Fruit fly (Drosophila melanogaster): ENCODE data around the gene CG7202.
A peak's percentile ranks its signal among the peaks of the same experiment; 100 is the strongest.

CG7202 gene

DNA sequence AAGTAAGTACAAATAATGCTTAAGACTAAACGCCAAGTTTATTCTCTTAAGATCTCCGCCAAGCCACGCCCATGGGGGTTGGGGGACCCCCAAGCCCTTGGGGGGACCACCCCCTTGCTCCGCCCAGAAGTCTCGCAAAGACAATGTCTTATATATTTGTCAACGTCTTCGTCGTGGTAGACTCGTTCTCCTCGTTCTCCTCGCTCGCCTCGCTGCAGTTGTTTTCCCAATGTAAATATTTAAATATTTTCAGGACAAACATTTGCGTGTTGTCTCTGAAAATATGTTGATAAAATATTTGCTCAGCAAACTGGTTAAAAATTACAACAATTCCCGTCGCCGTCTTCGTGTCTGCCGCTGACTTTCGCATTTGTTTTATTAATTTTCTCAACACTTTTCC lies 28.3 kb downstream of the CG7202 start (continued):
- peak; percentile 30 for TF ChIP-seq CG10462 (GFP tag; optimal IDR thresholded peaks at IDR 0.05)
- peak; percentile 47 for TF ChIP-seq CG1602 (GFP tag; optimal IDR thresholded peaks at IDR 0.05)
- no peak for TF ChIP-seq CG15073 (GFP tag; optimal IDR thresholded peaks at IDR 0.05)
- TF ChIP-seq TFAM (GFP tag; optimal IDR thresholded peaks at IDR 0.05), result peak; percentile 75
- TF ChIP-seq CG3838 (GFP tag; optimal IDR thresholded peaks at IDR 0.05), result peak; percentile 57
- TF ChIP-seq mirr (GFP tag; optimal IDR thresholded peaks at IDR 0.05), result no peak
- TF ChIP-seq Awh (GFP tag; IDR thresholded peaks at IDR 0.05), result peak; percentile 58; the same call in 1 of the 2 replicates
- TF ChIP-seq onecut (GFP tag; IDR thresholded peaks at IDR 0.05), result peak; percentile 73
- TF ChIP-seq Sry-δ (GFP tag; optimal IDR thresholded peaks at IDR 0.05), result no peak
- TF ChIP-seq schlank (tag; optimal IDR thresholded peaks at IDR 0.05), result peak; percentile 10
- peak; percentile 96 for TF ChIP-seq sens (GFP tag)
- no peak for TF ChIP-seq nom (GFP tag; optimal IDR thresholded peaks at IDR 0.05)
- no peak for TF ChIP-seq mld (GFP tag; IDR thresholded peaks at IDR 0.05; ENCODE audit: partially characterized antibody)
- peak; percentile 56 for TF ChIP-seq dmrt99B (tag; optimal IDR thresholded peaks at IDR 0.05)
- TF ChIP-seq twi (tag; optimal IDR thresholded peaks at IDR 0.05), result peak; percentile 78
- peak; percentile 61 for TF ChIP-seq CG16863 (GFP tag; optimal IDR thresholded peaks at IDR 0.05)
- TF ChIP-seq tio (GFP tag; optimal IDR thresholded peaks at IDR 0.05), result no peak
- TF ChIP-seq org-1 (GFP tag; optimal IDR thresholded peaks at IDR 0.05), result peak; percentile 81
- no peak for TF ChIP-seq maf-S (GFP tag; optimal IDR thresholded peaks at IDR 0.05)
- peak; percentile 41 for TF ChIP-seq CG12219 (GFP tag; optimal IDR thresholded peaks at IDR 0.05)
- TF ChIP-seq NFAT (GFP tag; IDR thresholded peaks at IDR 0.05), result no peak
- peak; percentile 85 for TF ChIP-seq Vsx1 (GFP tag; optimal IDR thresholded peaks at IDR 0.05)
- TF ChIP-seq CG9876 (GFP tag; optimal IDR thresholded peaks at IDR 0.05), result no peak
- TF ChIP-seq CG18476 (GFP tag; optimal IDR thresholded peaks at IDR 0.05), result peak; percentile 59
- no peak for TF ChIP-seq hkb (optimal IDR thresholded peaks at IDR 0.05)
- TF ChIP-seq hkb (GFP tag; IDR thresholded peaks at IDR 0.05), result peak; percentile 54
- TF ChIP-seq Sin3A (optimal IDR thresholded peaks at IDR 0.05), result no peak
- TF ChIP-seq CG1832 (GFP tag; optimal IDR thresholded peaks at IDR 0.05), result no peak
- no peak for TF ChIP-seq ro (GFP tag; IDR thresholded peaks at IDR 0.05)
- no peak for TF ChIP-seq CG14667 (GFP tag; IDR thresholded peaks at IDR 0.05)
- no peak for TF ChIP-seq aop (GFP tag; IDR thresholded peaks at IDR 0.05)
- TF ChIP-seq CG9727 (GFP tag; optimal IDR thresholded peaks at IDR 0.05), result peak; percentile 94
- TF ChIP-seq Scr (GFP tag; IDR thresholded peaks at IDR 0.05; ENCODE audit: partially characterized antibody), result no peak
- peak; percentile 97 for TF ChIP-seq dmrt11E (tag; optimal IDR thresholded peaks at IDR 0.05)
- TF ChIP-seq CG12236 (GFP tag; optimal IDR thresholded peaks at IDR 0.05), result peak; percentile 64
- TF ChIP-seq ind (GFP tag; optimal IDR thresholded peaks at IDR 0.05), result no peak
- TF ChIP-seq Poxn (GFP tag; IDR thresholded peaks at IDR 0.05), result no peak
- peak; percentile 77 for TF ChIP-seq CG17359 (tag; optimal IDR thresholded peaks at IDR 0.05)
- TF ChIP-seq CG6175 (GFP tag; IDR thresholded peaks at IDR 0.05), result no peak
- TF ChIP-seq rib (GFP tag; IDR thresholded peaks at IDR 0.05), result no peak
- TF ChIP-seq zen (tag; optimal IDR thresholded peaks at IDR 0.05), result peak; percentile 95
- peak; percentile 73 for TF ChIP-seq CG4707 (GFP tag; optimal IDR thresholded peaks at IDR 0.05)
- no peak for TF ChIP-seq ash1 (GFP tag; optimal IDR thresholded peaks at IDR 0.05)
- TF ChIP-seq gt (GFP tag; IDR thresholded peaks at IDR 0.05), result peak; percentile 51; the same call in 1 of the 2 replicates
- peak; percentile 88 for TF ChIP-seq CG18262 (tag; optimal IDR thresholded peaks at IDR 0.05)
- 0 out of 2 replicates have a peak, but pooled peaks have one; percentile 32 for TF ChIP-seq CG8765 (GFP tag; IDR thresholded peaks at IDR 0.05)
- TF ChIP-seq NK7.1 (GFP tag; optimal IDR thresholded peaks at IDR 0.05), result peak; percentile 64
- TF ChIP-seq CG3847 (GFP tag; IDR thresholded peaks at IDR 0.05), result no peak
- no peak for TF ChIP-seq CG31365 (tag; optimal IDR thresholded peaks at IDR 0.05)
- no peak for TF ChIP-seq CG10147 (GFP tag; optimal IDR thresholded peaks at IDR 0.05)
- no peak for TF ChIP-seq GATAe (GFP tag; conservative IDR thresholded peaks at IDR 0.05)
- TF ChIP-seq kay (GFP tag; optimal IDR thresholded peaks at IDR 0.05), result peak; percentile 31
- no peak for TF ChIP-seq MBD-R2 (GFP tag; IDR thresholded peaks at IDR 0.05)
